Worm (Caenorhabditis elegans) whole organism, young adult: Measurements from ENCODE around the gene rpn-5.

Experiments
- D2030.7 ChIP-seq: fragments of 200-800 bp; sonication (Bioruptor generic); IDR thresholded peaks from 2 replicates; pipeline ENCODE4 v1.3.6; 2022; ENCODE audit warnings: missing genetic modification reagents, missing genetic modification characterization, missing compliant biosample characterization
- F23B12.7 ChIP-seq: sonication (generic microtip); optimal IDR thresholded peaks from 2 replicates; lab custom pipeline; 2017; ENCODE audit warnings: missing genetic modification characterization, mild to moderate bottlenecking, missing compliant biosample characterization, antibody characterized with exemption, moderate library complexity; ENCODE audit not compliant: insufficient read depth
- F33H1.4 ChIP-seq: fragments of 200-800 bp; sonication (Bioruptor generic); IDR thresholded peaks from 2 replicates; pipeline ENCODE4 v1.3.6; 2022; ENCODE audit warnings: missing genetic modification reagents, missing genetic modification characterization, missing compliant biosample characterization
- Y53F4B.3 ChIP-seq: fragments of 200-800 bp; sonication (Bioruptor generic); IDR thresholded peaks from 2 replicates; pipeline ENCODE4 v1.3.6; 2022; ENCODE audit warnings: missing genetic modification reagents, missing genetic modification characterization, missing compliant biosample characterization
- Y56A3A.18 ChIP-seq: fragments of 200-800 bp; sonication (Bioruptor generic); IDR thresholded peaks from 2 replicates; pipeline ENCODE4 v1.3.6; 2022; ENCODE audit warnings: missing genetic modification reagents, missing genetic modification characterization, missing compliant biosample characterization
- ama-1 ChIP-seq, 3 experiments: fragments of 150-350 bp in 1 of 3; sonication (generic microtip) in 2 of 3; optimal IDR thresholded peaks; 2 replicates each; lab custom pipeline; 2014 to 2018; ENCODE audit warnings: missing biosample characterization in 2 of 3, missing genetic modification characterization in 2 of 3, missing genetic modification reagents in 2 of 3
- attf-3 ChIP-seq: fragments of 200-800 bp; sonication (Bioruptor generic); conservative IDR thresholded peaks from 2 replicates; pipeline ENCODE4 v1.3.6; 2022; ENCODE audit warnings: missing genetic modification reagents, missing genetic modification characterization, missing compliant biosample characterization
- attf-5 ChIP-seq: fragments of 200-800 bp; sonication (Bioruptor generic); optimal IDR thresholded peaks from 2 replicates; lab custom pipeline; 2018; ENCODE audit warnings: mild to moderate bottlenecking, missing genetic modification characterization, missing compliant biosample characterization
- bed-1 ChIP-seq: fragments of 200-800 bp; sonication (Bioruptor generic); IDR thresholded peaks from 2 replicates; pipeline ENCODE4 v1.3.6; 2022; ENCODE audit warnings: missing genetic modification reagents, missing genetic modification characterization, missing compliant biosample characterization
- cebp-1 ChIP-seq, 2 experiments: fragments of 200-800 bp in 1 of 2; sonication (Bioruptor generic) in 1 of 2; sonication (generic microtip) in 1 of 2; IDR thresholded peaks in 1 of 2; optimal IDR thresholded peaks in 1 of 2; 2 replicates each; pipeline versions ENCODE4 v1.3.6 to Lab custom; 2017 to 2022; ENCODE audit warnings: missing compliant biosample characterization in 2 of 2, missing genetic modification characterization in 2 of 2, mild to moderate bottlenecking in 1 of 2, missing genetic modification reagents in 1 of 2, moderate library complexity in 1 of 2
- die-1 ChIP-seq: sonication (generic microtip); optimal IDR thresholded peaks from 2 replicates; lab custom pipeline; 2016; ENCODE audit warnings: missing genotype, mild to moderate bottlenecking, missing genetic modification characterization, missing compliant biosample characterization
- dox-1 ChIP-seq: fragments of 200-800 bp; sonication (Bioruptor generic); IDR thresholded peaks from 2 replicates; pipeline ENCODE4 v1.3.6; 2022; ENCODE audit warnings: missing genetic modification reagents, missing genetic modification characterization, missing compliant biosample characterization
- dpff-1 ChIP-seq: sonication (generic microtip); optimal IDR thresholded peaks from 2 replicates; lab custom pipeline; 2017; ENCODE audit warnings: mild to moderate bottlenecking, missing genetic modification characterization, missing compliant biosample characterization
- dpl-1 ChIP-seq: fragments of 150-350 bp; optimal IDR thresholded peaks from 2 replicates; lab custom pipeline; 2014; ENCODE audit warnings: missing biosample characterization, missing genetic modification reagents, missing genetic modification characterization
- efl-1 ChIP-seq: fragments of 150-350 bp; optimal IDR thresholded peaks from 2 replicates; lab custom pipeline; 2014; ENCODE audit warnings: missing biosample characterization, missing genetic modification reagents, missing genetic modification characterization
- ekl-4 ChIP-seq: fragments of 200-800 bp; sonication (Bioruptor generic); IDR thresholded peaks from 2 replicates; pipeline ENCODE4 v1.3.6; 2022; ENCODE audit warnings: missing genetic modification reagents, missing genetic modification characterization, missing compliant biosample characterization
- fkh-3 ChIP-seq: sonication (generic microtip); optimal IDR thresholded peaks from 2 replicates; lab custom pipeline; 2016; ENCODE audit warnings: mild to moderate bottlenecking, missing genetic modification characterization, missing compliant biosample characterization
- hlh-26 ChIP-seq: fragments of 200-800 bp; sonication (Bioruptor generic); conservative IDR thresholded peaks from 2 replicates; pipeline ENCODE4 v1.3.6; 2022; ENCODE audit warnings: missing genetic modification reagents, missing genetic modification characterization, missing compliant biosample characterization
- hmg-1.2 ChIP-seq: fragments of 200-800 bp; sonication (Bioruptor generic); IDR thresholded peaks from 2 replicates; pipeline ENCODE4 v1.3.6; 2022; ENCODE audit warnings: missing genetic modification reagents, missing genetic modification characterization, missing compliant biosample characterization
- hmg-20 ChIP-seq: fragments of 200-800 bp; sonication (Bioruptor generic); IDR thresholded peaks from 2 replicates; pipeline ENCODE4 v1.3.6; 2022; ENCODE audit warnings: missing genetic modification reagents, missing genetic modification characterization, missing compliant biosample characterization
- let-526 ChIP-seq: fragments of 200-800 bp; sonication (Bioruptor generic); IDR thresholded peaks from 2 replicates; pipeline ENCODE4 v1.3.6; 2022; ENCODE audit warnings: missing genetic modification reagents, missing genetic modification characterization, missing compliant biosample characterization
- let-607 ChIP-seq, 2 experiments: fragments of 200-800 bp in 1 of 2; sonication (Bioruptor generic) in 1 of 2; sonication (generic microtip) in 1 of 2; optimal IDR thresholded peaks; 2 replicates each; lab custom pipeline; 2016 to 2018; ENCODE audit warnings: mild to moderate bottlenecking in 2 of 2, missing compliant biosample characterization in 2 of 2, missing genetic modification characterization in 2 of 2, moderate library complexity in 2 of 2, missing genotype in 1 of 2
- lin-54 ChIP-seq: fragments of 200-800 bp; sonication (Bioruptor generic); optimal IDR thresholded peaks from 2 replicates; lab custom pipeline; 2018; ENCODE audit warnings: mild to moderate bottlenecking, missing genetic modification characterization, missing compliant biosample characterization
- lir-1 ChIP-seq: fragments of 200-800 bp; sonication (Bioruptor generic); conservative IDR thresholded peaks from 2 replicates; pipeline ENCODE4 v1.3.6; 2022; ENCODE audit warnings: missing genetic modification reagents, missing genetic modification characterization, missing compliant biosample characterization
- madf-6 ChIP-seq: fragments of 200-800 bp; sonication (Bioruptor generic); IDR thresholded peaks from 2 replicates; pipeline ENCODE4 v1.3.6; 2022; ENCODE audit warnings: missing genetic modification reagents, missing genetic modification characterization, missing compliant biosample characterization
- mcd-1 ChIP-seq: fragments of 200-800 bp; sonication (Bioruptor generic); IDR thresholded peaks from 2 replicates; pipeline ENCODE4 v1.3.6; 2022; ENCODE audit warnings: missing genetic modification reagents, missing genetic modification characterization, missing compliant biosample characterization
- mxl-1 ChIP-seq: sonication (generic microtip); optimal IDR thresholded peaks from 2 replicates; lab custom pipeline; 2016; ENCODE audit warnings: missing genetic modification characterization, missing compliant biosample characterization
- nfya-1 ChIP-seq: sonication (generic microtip); optimal IDR thresholded peaks from 2 replicates; lab custom pipeline; 2017; ENCODE audit warnings: antibody characterized with exemption, missing compliant biosample characterization, missing genetic modification characterization, borderline replicate concordance; ENCODE audit not compliant: insufficient read depth
- nhr-80 ChIP-seq: sonication (generic microtip); optimal IDR thresholded peaks from 2 replicates; lab custom pipeline; 2016; ENCODE audit warnings: missing genetic modification characterization, missing compliant biosample characterization
- nhr-90 ChIP-seq: sonication (generic microtip); optimal IDR thresholded peaks from 2 replicates; lab custom pipeline; 2016; ENCODE audit warnings: missing genotype, mild to moderate bottlenecking, missing genetic modification characterization, missing compliant biosample characterization
- pha-4 ChIP-seq: fragments of 150-350 bp; sonication (generic microtip); optimal IDR thresholded peaks from 2 replicates; lab custom pipeline; 2014; ENCODE audit warnings: missing biosample characterization, missing genetic modification reagents, missing genetic modification characterization
- rcor-1 ChIP-seq: fragments of 200-800 bp; sonication (Bioruptor generic); IDR thresholded peaks from 2 replicates; pipeline ENCODE4 v1.3.6; 2022; ENCODE audit warnings: missing genetic modification reagents, missing genetic modification characterization, missing compliant biosample characterization
- rec-8 ChIP-seq, 2 experiments: sonication (generic microtip); optimal IDR thresholded peaks; 2 replicates each; lab custom pipeline; 2016; ENCODE audit warnings: mild to moderate bottlenecking in 2 of 2, missing genetic modification characterization in 2 of 2, missing genetic modification reagents in 2 of 2, missing genotype in 2 of 2, missing biosample characterization in 1 of 2, missing compliant biosample characterization in 1 of 2, moderate library complexity in 1 of 2
- rpc-1 ChIP-seq, 2 experiments: fragments of 150-350 bp in 1 of 2; sonication (generic microtip) in 1 of 2; optimal IDR thresholded peaks; 2 replicates each; lab custom pipeline; 2014 to 2018; ENCODE audit warnings: missing biosample characterization in 1 of 2, missing genetic modification characterization in 1 of 2, missing genetic modification reagents in 1 of 2, missing genotype in 1 of 2
- sdz-38 ChIP-seq: sonication (generic microtip); optimal IDR thresholded peaks from 2 replicates; lab custom pipeline; 2016; ENCODE audit warnings: missing genotype, missing genetic modification characterization, missing compliant biosample characterization
- snpc-1.3 ChIP-seq: sonication (generic microtip); optimal IDR thresholded peaks from 2 replicates; lab custom pipeline; 2017; ENCODE audit warnings: missing genetic modification characterization, mild to moderate bottlenecking, missing compliant biosample characterization, antibody characterized with exemption, moderate library complexity, missing genotype, missing genetic modification reagents; ENCODE audit not compliant: insufficient read depth
- snpc-3.4 ChIP-seq: sonication (generic microtip); optimal IDR thresholded peaks from 2 replicates; lab custom pipeline; 2017; ENCODE audit warnings: missing genetic modification characterization, mild to moderate bottlenecking, missing compliant biosample characterization, antibody characterized with exemption, moderate library complexity, missing genotype, missing genetic modification reagents
- snpc-4 ChIP-seq, 5 experiments: fragments of 150-350 bp in 1 of 5; sonication (generic microtip) in 4 of 5; optimal IDR thresholded peaks; 2 replicates each; lab custom pipeline; 2014 to 2018; ENCODE audit warnings: missing genetic modification characterization in 5 of 5, missing biosample characterization in 3 of 5, antibody characterized with exemption in 2 of 5, mild to moderate bottlenecking in 2 of 5, missing compliant biosample characterization in 2 of 5, missing genotype in 2 of 5, moderate library complexity in 2 of 5, missing genetic modification reagents in 1 of 5
- tbp1 ChIP-seq: fragments of 200-800 bp; sonication (Bioruptor generic); optimal IDR thresholded peaks from 2 replicates; lab custom pipeline; 2018; ENCODE audit warnings: mild to moderate bottlenecking, missing genetic modification characterization, missing compliant biosample characterization
- tlf-1 ChIP-seq: fragments of 200-800 bp; sonication (Bioruptor generic); optimal IDR thresholded peaks from 2 replicates; lab custom pipeline; 2018; ENCODE audit warnings: mild to moderate bottlenecking, missing genetic modification characterization, missing compliant biosample characterization
- unc-62 ChIP-seq: fragments of 150-350 bp; optimal IDR thresholded peaks from 2 replicates; lab custom pipeline; 2014; ENCODE audit warnings: missing biosample characterization, missing genetic modification reagents, missing genetic modification characterization
- xnd-1 ChIP-seq: sonication (generic microtip); optimal IDR thresholded peaks from 2 replicates; lab custom pipeline; 2016; ENCODE audit warnings: missing genotype, missing genetic modification reagents, missing genetic modification characterization, missing compliant biosample characterization
- ztf-18 ChIP-seq: sonication (generic microtip); optimal IDR thresholded peaks from 2 replicates; lab custom pipeline; 2016; ENCODE audit warnings: missing genotype, mild to moderate bottlenecking, missing genetic modification characterization, missing compliant biosample characterization
- ztf-25 ChIP-seq: fragments of 200-800 bp; sonication (Bioruptor generic); IDR thresholded peaks from 2 replicates; pipeline ENCODE4 v1.3.6; 2022; ENCODE audit warnings: missing genetic modification reagents, missing genetic modification characterization, missing compliant biosample characterization
- ztf-28 ChIP-seq: fragments of 200-800 bp; sonication (Bioruptor generic); IDR thresholded peaks from 2 replicates; pipeline ENCODE4 v1.3.6; 2022; ENCODE audit warnings: missing genetic modification reagents, missing genetic modification characterization, missing compliant biosample characterization

The rpn-5 gene

DNA sequence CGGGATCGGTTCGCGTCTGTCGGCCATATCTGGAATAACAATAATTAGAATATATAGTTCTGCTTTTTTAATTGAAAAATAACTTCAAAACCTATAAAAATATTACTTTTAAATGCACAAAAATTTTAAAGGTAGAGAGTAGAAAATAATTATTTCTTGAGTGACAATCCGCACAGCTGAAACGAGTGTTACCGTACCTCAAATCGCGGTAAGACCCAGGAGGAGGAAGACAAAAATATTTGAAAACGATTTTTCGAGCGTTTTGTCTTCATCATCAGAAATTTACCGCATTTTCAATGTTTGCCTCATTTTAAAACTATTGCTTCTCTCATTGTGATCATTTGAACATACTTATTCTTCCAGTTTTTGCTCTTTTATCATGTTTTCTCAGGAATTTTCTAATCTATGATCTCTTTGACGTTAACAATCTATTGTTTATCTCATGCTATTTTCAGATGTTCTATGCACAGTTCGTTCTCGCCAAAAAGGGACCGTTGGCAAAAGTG, at the start of gene rpn-5, which contains the start of gene scc-1:
TSS of gene rpn-5 (minus strand) at position 162 of the 506 bp plus-strand sequence.
TSS of gene scc-1 (plus strand) at position 456 of the 506 bp plus-strand sequence.
- peak; percentile 60 for TF ChIP-seq xnd-1 (tag; lab: Kevin White, UChicago)
- TF ChIP-seq snpc-3.4 (tag; lab: Kevin White, UChicago), result peak; percentile 43
- no peak for TF ChIP-seq tlf-1 (GFP tag; lab: Kevin White, UChicago)
- TF ChIP-seq hmg-1.2, result peak; percentile 26; the same call in 1 of the 2 replicates
- TF ChIP-seq hlh-26 (GFP tag; lab: Robert Waterston, UW), result no peak
- TF ChIP-seq bed-1 (GFP tag; lab: Robert Waterston, UW), result no peak
- no peak for TF ChIP-seq unc-62 (GFP tag; lab: Kevin White, UChicago)
- no peak for TF ChIP-seq attf-5 (GFP tag; lab: Kevin White, UChicago)
- TF ChIP-seq snpc-1.3 (tag; lab: Kevin White, UChicago), result peak; percentile 6
- TF ChIP-seq ekl-4, result no peak
- TF ChIP-seq rcor-1, result 0 out of 2 replicates have a peak, but pooled peaks have one; percentile 7
- no peak for TF ChIP-seq fkh-3 (tag; lab: Kevin White, UChicago)
- TF ChIP-seq nfya-1, result no peak
- peak; percentile 61 for TF ChIP-seq D2030.7 (GFP tag; lab: Robert Waterston, UW)
- TF ChIP-seq die-1 (tag; lab: Kevin White, UChicago), result no peak
- no peak for TF ChIP-seq Y53F4B.3
- peak; percentile 76 for TF ChIP-seq efl-1 (GFP tag; lab: Kevin White, UChicago)
- peak; percentile 79 for TF ChIP-seq lin-54 (GFP tag; lab: Kevin White, UChicago)
- no peak for TF ChIP-seq let-526 (GFP tag; lab: Robert Waterston, UW)
- no peak for TF ChIP-seq ztf-28 (GFP tag; lab: Robert Waterston, UW)
- peak; percentile 25 for TF ChIP-seq rpc-1 (optimal IDR thresholded peaks at IDR 0.05; lab: Kevin White, UChicago)
- TF ChIP-seq rpc-1 (tag; optimal IDR thresholded peaks at IDR 0.05; lab: Kevin White, UChicago), result no peak
- TF ChIP-seq F33H1.4, result peak; percentile 92
- peak; percentile 46; the same call in 1 of the 2 replicates for TF ChIP-seq mcd-1 (GFP tag; lab: Robert Waterston, UW)
- no peak for TF ChIP-seq attf-3 (GFP tag; lab: Robert Waterston, UW)
- TF ChIP-seq sdz-38 (tag; lab: Kevin White, UChicago), result no peak
- no peak for TF ChIP-seq rec-8 (tag; optimal IDR thresholded peaks at IDR 0.05; lab: Kevin White, UChicago)
- TF ChIP-seq madf-6 (GFP tag; lab: Robert Waterston, UW), result peak; percentile 85
- TF ChIP-seq ama-1 (optimal IDR thresholded peaks at IDR 0.05; lab: Kevin White, UChicago), result no peak
- no peak for TF ChIP-seq ama-1 (GFP tag; optimal IDR thresholded peaks at IDR 0.05; lab: Kevin White, UChicago)
- peak; percentile 29 for TF ChIP-seq snpc-4 (GFP tag; optimal IDR thresholded peaks at IDR 0.05; lab: Kevin White, UChicago)
- TF ChIP-seq snpc-4 (tag; optimal IDR thresholded peaks at IDR 0.05; lab: Kevin White, UChicago), result peak in 2 of 4 experiments; percentile 24 to 57
- peak; percentile 32; the same call in 1 of the 2 replicates for TF ChIP-seq dox-1 (GFP tag; lab: Robert Waterston, UW)
- TF ChIP-seq tbp1, result peak; percentile 19
- TF ChIP-seq ztf-25 (GFP tag; lab: Robert Waterston, UW), result no peak
- peak; percentile 22 for TF ChIP-seq dpl-1 (GFP tag; lab: Kevin White, UChicago)
- TF ChIP-seq pha-4 (tag; lab: Kevin White, UChicago), result peak; percentile 54
- TF ChIP-seq Y56A3A.18 (GFP tag; lab: Robert Waterston, UW), result no peak
- no peak for TF ChIP-seq cebp-1 (GFP tag; IDR thresholded peaks at IDR 0.05; lab: Robert Waterston, UW)
- peak; percentile 12 for TF ChIP-seq cebp-1 (tag; optimal IDR thresholded peaks at IDR 0.05; lab: Kevin White, UChicago)
- TF ChIP-seq lir-1 (GFP tag; lab: Robert Waterston, UW), result no peak
- no peak for TF ChIP-seq nhr-80
- TF ChIP-seq dpff-1 (tag; lab: Kevin White, UChicago), result no peak
- no peak for TF ChIP-seq hmg-20 (GFP tag; lab: Robert Waterston, UW)
- TF ChIP-seq F23B12.7, result peak; percentile 72
- TF ChIP-seq ztf-18 (tag; lab: Kevin White, UChicago), result no peak
- no peak for TF ChIP-seq nhr-90
- no peak for TF ChIP-seq mxl-1 (tag; lab: Kevin White, UChicago)
- peak in 1 of 2 experiments; percentile 4 for TF ChIP-seq let-607 (tag; optimal IDR thresholded peaks at IDR 0.05; lab: Kevin White, UChicago)
